Fruit fly (Drosophila melanogaster): ENCODE measurements around the gene HINT1.
A peak's percentile ranks its signal among the peaks of the same experiment; 100 is the strongest.

DNA sequence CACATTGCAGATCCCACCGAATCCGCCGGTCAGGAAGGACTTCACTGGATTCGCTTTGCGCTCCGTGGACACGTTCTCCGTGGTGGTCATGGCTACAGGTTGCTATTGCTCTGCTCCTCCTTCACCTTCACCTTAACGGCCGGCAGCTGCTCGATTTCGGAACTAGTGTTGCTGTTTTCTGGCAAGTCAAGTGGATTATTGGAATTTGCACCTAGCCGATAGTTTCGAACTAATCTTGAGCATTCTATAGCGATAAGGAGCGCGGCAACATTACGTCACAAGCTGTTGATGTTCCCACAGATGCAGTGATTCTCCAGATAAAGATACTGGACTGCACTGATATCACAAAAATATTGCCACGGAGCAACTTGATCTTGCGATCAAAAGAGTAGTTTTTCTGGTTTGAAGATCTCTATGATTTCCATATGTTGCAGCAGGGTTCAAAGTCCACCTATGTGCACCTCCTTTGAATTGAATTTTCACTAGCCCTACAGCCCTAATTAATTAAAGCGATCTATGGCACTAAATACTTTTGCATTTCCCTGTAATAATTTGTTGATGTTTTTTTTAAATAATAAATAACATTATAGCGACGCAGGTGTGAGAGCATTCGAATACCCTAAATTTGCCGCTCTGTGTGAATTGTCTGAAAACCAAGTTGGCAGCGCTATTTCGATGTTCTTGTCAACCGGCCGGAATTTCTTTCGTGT lies at the start of gene HINT1, which contains the start of gene colt:
- TF ChIP-seq Abd-B (GFP tag; optimal IDR thresholded peaks at IDR 0.05) (no peak), h (GFP tag; optimal IDR thresholded peaks at IDR 0.05) (peak; percentile 12), tai (GFP tag; optimal IDR thresholded peaks at IDR 0.05) (no peak), Jra (GFP tag; optimal IDR thresholded peaks at IDR 0.05) (no peak), psq (GFP tag; optimal IDR thresholded peaks at IDR 0.05) (no peak), CG32264 (GFP tag; optimal IDR thresholded peaks at IDR 0.05) (no peak), Myc (optimal IDR thresholded peaks at IDR 0.05) (no peak), Hr78 (GFP tag; optimal IDR thresholded peaks at IDR 0.05) (no peak), lola (GFP tag; optimal IDR thresholded peaks at IDR 0.05) (no peak), woc (GFP tag; optimal IDR thresholded peaks at IDR 0.05) (no peak), br (GFP tag; optimal IDR thresholded peaks at IDR 0.05) (peak; percentile 33), OdsH (GFP tag; optimal IDR thresholded peaks at IDR 0.05) (no peak), usp (GFP tag; optimal IDR thresholded peaks at IDR 0.05) (no peak), Dif (GFP tag; optimal IDR thresholded peaks at IDR 0.05; ENCODE audit: partially characterized antibody) (no peak)

Measured in whole organism, wandering third instar larva.